Worm (Caenorhabditis elegans): Measurements from ENCODE around the gene ztf-1.

ztf-1 gene

DNA sequence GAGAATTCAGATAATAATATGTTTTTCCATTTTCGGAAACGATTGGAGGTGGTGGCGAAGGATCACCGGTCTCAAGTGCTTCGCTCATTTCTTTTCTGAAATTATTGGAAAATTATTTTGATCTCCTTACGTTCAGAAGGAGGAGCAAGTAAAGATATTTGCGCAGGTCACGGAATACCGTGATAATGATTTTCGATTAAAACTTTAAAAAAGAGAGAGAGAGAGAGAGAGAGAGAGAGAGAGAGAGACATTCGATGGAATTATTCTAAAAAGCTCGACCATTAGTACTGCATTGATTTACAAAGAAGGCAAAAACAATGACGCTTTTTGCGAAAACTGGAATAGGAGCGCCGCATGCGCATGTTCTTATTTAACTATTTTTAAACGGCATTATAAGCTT lies at the start of gene ztf-1:
Gene ztf-1, minus strand, starts transcription at position 101 of the 400 bp plus-strand sequence.
- TF ChIP-seq ama-1 (optimal IDR thresholded peaks at IDR 0.05) (no peak), sea-1 (GFP tag; conservative IDR thresholded peaks at IDR 0.05) (no peak), F13C5.2 (tag; optimal IDR thresholded peaks at IDR 0.05) (no peak), tbx-11 (GFP tag; IDR thresholded peaks at IDR 0.05) (no peak), B0310.2 (tag; optimal IDR thresholded peaks at IDR 0.05) (no peak), hmbx-1 (tag; optimal IDR thresholded peaks at IDR 0.05) (no peak), tbx-37 (GFP tag; conservative IDR thresholded peaks at IDR 0.05) (no peak), ceh-36 (tag; optimal IDR thresholded peaks at IDR 0.05) (no peak), ets-7 (tag; optimal IDR thresholded peaks at IDR 0.05) (no peak)

DNA sequence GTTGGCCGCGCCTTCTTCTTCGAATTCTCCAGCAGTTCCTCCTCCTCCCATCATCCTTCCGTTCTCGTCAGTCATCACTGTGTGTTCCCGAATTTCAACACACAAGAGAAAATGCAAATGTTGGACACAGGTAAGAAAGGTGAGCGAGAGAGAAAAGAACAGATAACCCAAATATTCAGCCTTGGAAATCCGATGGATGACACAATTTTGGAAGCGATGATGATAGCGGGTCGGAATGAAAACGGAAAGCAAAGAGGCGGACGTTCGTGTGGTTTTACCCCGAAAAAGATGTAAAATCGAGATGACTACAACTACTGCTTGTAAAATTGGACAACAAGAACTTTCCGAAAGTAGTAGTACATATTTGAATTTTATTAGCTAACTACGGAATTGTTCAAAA lies 47.7 kb upstream of the ztf-1 start:
- TF ChIP-seq hmg-4 (GFP tag; optimal IDR thresholded peaks at IDR 0.05) (peak; percentile 18), pes-1 (GFP tag; IDR thresholded peaks at IDR 0.05) (no peak)

- TF ChIP-seq flt-1 (GFP tag; IDR thresholded peaks at IDR 0.05) (no peak), tbx-11 (GFP tag; IDR thresholded peaks at IDR 0.05) (no peak), tbx-37 (GFP tag; conservative IDR thresholded peaks at IDR 0.05) (no peak), hnd-1 (tag; optimal IDR thresholded peaks at IDR 0.05) (no peak), ama-1 (optimal IDR thresholded peaks at IDR 0.05) (no peak), ceh-13 (GFP tag; optimal IDR thresholded peaks at IDR 0.05) (no peak), hmbx-1 (tag; optimal IDR thresholded peaks at IDR 0.05) (no peak), aly-1 (tag; optimal IDR thresholded peaks at IDR 0.05) (no peak), F13C5.2 (tag; optimal IDR thresholded peaks at IDR 0.05) (no peak)
These were observed 45.9 kb upstream of the ztf-1 start, which contains the start of gene F44E2.4 for ce11 chrIII:8838075-8838474. Gene F44E2.4, minus strand, starts transcription at chrIII:8838424.

- TF ChIP-seq ceh-13 (GFP tag; optimal IDR thresholded peaks at IDR 0.05) (no peak), aly-1 (tag; optimal IDR thresholded peaks at IDR 0.05) (no peak), ama-1 (optimal IDR thresholded peaks at IDR 0.05) (no peak), sea-1 (GFP tag; conservative IDR thresholded peaks at IDR 0.05) (no peak), B0310.2 (tag; optimal IDR thresholded peaks at IDR 0.05) (no peak), pes-1 (GFP tag; IDR thresholded peaks at IDR 0.05) (no peak), ceh-36 (tag; optimal IDR thresholded peaks at IDR 0.05) (no peak), tra-4 (tag; optimal IDR thresholded peaks at IDR 0.05) (no peak), ets-7 (tag; optimal IDR thresholded peaks at IDR 0.05) (no peak), hmbx-1 (tag; optimal IDR thresholded peaks at IDR 0.05) (no peak), F13C5.2 (tag; optimal IDR thresholded peaks at IDR 0.05) (no peak), tbx-37 (GFP tag; conservative IDR thresholded peaks at IDR 0.05) (no peak), hnd-1 (tag; optimal IDR thresholded peaks at IDR 0.05) (no peak), flt-1 (GFP tag; IDR thresholded peaks at IDR 0.05) (no peak), hmg-4 (GFP tag; optimal IDR thresholded peaks at IDR 0.05) (no peak)
These were observed 39.1 kb upstream of the ztf-1 start, which contains the start of gene F44E2.10 for ce11 chrIII:8831059-8831750. Gene F44E2.10, minus strand, starts transcription at chrIII:8831109.

- TF ChIP-seq tbx-37 (GFP tag; conservative IDR thresholded peaks at IDR 0.05) (no peak), ets-7 (tag; optimal IDR thresholded peaks at IDR 0.05) (no peak)
These were observed 37.1 kb upstream of the ztf-1 start, which contains the start of gene F44E2.3 for ce11 chrIII:8829245-8829644. Gene F44E2.3, minus strand, starts transcription at chrIII:8829305.

DNA sequence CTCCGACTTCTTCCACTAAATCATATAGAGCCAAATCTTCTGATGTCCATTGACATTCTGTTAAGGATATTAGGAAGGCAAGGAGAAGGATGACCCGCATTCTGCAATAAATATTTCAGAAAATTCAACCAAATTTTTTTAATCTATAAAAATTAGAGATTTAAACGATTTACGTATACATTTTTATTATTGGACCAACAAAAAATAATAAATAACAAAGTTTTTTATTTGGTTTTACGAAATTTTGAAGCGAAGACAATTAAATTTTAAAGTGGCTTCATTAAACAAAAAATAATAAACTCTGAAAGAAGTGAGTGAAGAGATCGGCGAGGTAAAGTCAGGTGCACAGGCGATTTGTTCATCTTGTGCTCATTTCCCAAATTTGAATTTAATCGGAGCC lies 35.0 kb upstream of the ztf-1 start, which contains the start of gene F54F2.9:
Gene F54F2.9, minus strand, starts transcription at position 101 of the 400 bp plus-strand sequence.
- no peak for TF ChIP-seq ceh-13 (GFP tag; optimal IDR thresholded peaks at IDR 0.05)
- no peak for TF ChIP-seq tbx-11 (GFP tag; IDR thresholded peaks at IDR 0.05)
- no peak for TF ChIP-seq aly-1 (tag; optimal IDR thresholded peaks at IDR 0.05)
- TF ChIP-seq pes-1 (GFP tag; IDR thresholded peaks at IDR 0.05), result no peak
- no peak for TF ChIP-seq ceh-36 (tag; optimal IDR thresholded peaks at IDR 0.05)
- TF ChIP-seq ets-7 (tag; optimal IDR thresholded peaks at IDR 0.05), result no peak
- TF ChIP-seq B0310.2 (tag; optimal IDR thresholded peaks at IDR 0.05), result no peak
- TF ChIP-seq hmbx-1 (tag; optimal IDR thresholded peaks at IDR 0.05), result no peak
- TF ChIP-seq tra-4 (tag; optimal IDR thresholded peaks at IDR 0.05), result no peak
- TF ChIP-seq hmg-4 (GFP tag; optimal IDR thresholded peaks at IDR 0.05), result no peak

DNA sequence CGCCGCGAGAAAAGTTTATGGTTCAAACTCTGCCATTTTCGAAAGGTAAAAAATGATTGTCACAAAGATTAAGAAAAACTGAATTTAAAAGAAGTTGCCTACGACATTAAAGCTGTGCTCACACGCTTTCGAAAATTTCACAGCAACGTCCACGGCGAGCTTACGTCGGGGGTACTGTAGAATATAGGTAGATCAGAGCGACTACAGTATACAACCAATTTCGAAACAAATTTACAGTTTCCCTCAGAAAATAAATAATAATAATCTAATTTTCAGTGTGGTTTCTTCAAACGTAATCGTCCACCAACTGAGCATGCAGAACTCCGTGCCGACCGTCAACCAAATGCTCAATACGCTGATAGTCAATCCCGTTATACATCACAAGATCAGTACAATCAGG lies 32.4 kb upstream of the ztf-1 start:
- no peak for TF ChIP-seq ceh-36 (tag; optimal IDR thresholded peaks at IDR 0.05)
- TF ChIP-seq tbx-11 (GFP tag; IDR thresholded peaks at IDR 0.05), result no peak
- no peak for TF ChIP-seq hmg-4 (GFP tag; optimal IDR thresholded peaks at IDR 0.05)
- TF ChIP-seq aly-1 (tag; optimal IDR thresholded peaks at IDR 0.05), result no peak
- no peak for TF ChIP-seq scrt-1 (GFP tag; IDR thresholded peaks at IDR 0.05)
- TF ChIP-seq flt-1 (GFP tag; IDR thresholded peaks at IDR 0.05), result no peak
- no peak for TF ChIP-seq hmbx-1 (tag; optimal IDR thresholded peaks at IDR 0.05)

DNA sequence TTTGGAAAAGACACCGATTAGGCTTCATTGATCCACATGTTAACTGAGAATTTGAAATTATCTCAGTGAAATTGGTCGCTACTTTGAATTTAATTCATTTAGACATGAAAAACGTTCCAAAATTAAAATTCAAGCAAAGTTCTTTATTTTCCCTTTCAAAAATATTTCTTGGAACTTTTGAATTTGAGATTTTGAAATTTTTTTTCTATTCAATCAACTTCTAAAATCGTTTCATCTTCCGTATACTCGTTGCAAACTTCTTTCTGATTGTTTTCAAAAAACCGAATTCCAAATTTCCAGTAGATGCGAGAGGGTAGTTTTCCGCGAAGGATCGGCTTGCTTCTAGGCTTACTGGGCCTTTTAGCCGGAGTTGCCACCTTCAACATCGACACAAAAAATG lies 26.4 kb upstream of the ztf-1 start, which contains the start of gene pat-2:
Gene pat-2, plus strand, starts transcription at position 301 of the 400 bp plus-strand sequence.
- TF ChIP-seq hmbx-1 (tag; optimal IDR thresholded peaks at IDR 0.05), result no peak
- TF ChIP-seq hmg-4 (GFP tag; optimal IDR thresholded peaks at IDR 0.05), result no peak
- TF ChIP-seq tbx-11 (GFP tag; IDR thresholded peaks at IDR 0.05), result no peak
- TF ChIP-seq hnd-1 (tag; optimal IDR thresholded peaks at IDR 0.05), result no peak
- TF ChIP-seq tra-4 (tag; optimal IDR thresholded peaks at IDR 0.05), result no peak
- TF ChIP-seq ets-7 (tag; optimal IDR thresholded peaks at IDR 0.05), result no peak
- no peak for TF ChIP-seq flt-1 (GFP tag; IDR thresholded peaks at IDR 0.05)
- no peak for TF ChIP-seq ceh-13 (GFP tag; optimal IDR thresholded peaks at IDR 0.05)
- TF ChIP-seq aly-1 (tag; optimal IDR thresholded peaks at IDR 0.05), result no peak
- no peak for TF ChIP-seq scrt-1 (GFP tag; IDR thresholded peaks at IDR 0.05)
- no peak for TF ChIP-seq pes-1 (GFP tag; IDR thresholded peaks at IDR 0.05)
- TF ChIP-seq B0310.2 (tag; optimal IDR thresholded peaks at IDR 0.05), result no peak
- no peak for TF ChIP-seq ceh-36 (tag; optimal IDR thresholded peaks at IDR 0.05)
- no peak for TF ChIP-seq tbx-37 (GFP tag; conservative IDR thresholded peaks at IDR 0.05)
- no peak for TF ChIP-seq ama-1 (optimal IDR thresholded peaks at IDR 0.05)
- TF ChIP-seq F13C5.2 (tag; optimal IDR thresholded peaks at IDR 0.05), result no peak
- no peak for TF ChIP-seq sea-1 (GFP tag; conservative IDR thresholded peaks at IDR 0.05)
